3 fruit fly cellular contexts compared by ENCODE assay signal in the genomic region with DNA sequence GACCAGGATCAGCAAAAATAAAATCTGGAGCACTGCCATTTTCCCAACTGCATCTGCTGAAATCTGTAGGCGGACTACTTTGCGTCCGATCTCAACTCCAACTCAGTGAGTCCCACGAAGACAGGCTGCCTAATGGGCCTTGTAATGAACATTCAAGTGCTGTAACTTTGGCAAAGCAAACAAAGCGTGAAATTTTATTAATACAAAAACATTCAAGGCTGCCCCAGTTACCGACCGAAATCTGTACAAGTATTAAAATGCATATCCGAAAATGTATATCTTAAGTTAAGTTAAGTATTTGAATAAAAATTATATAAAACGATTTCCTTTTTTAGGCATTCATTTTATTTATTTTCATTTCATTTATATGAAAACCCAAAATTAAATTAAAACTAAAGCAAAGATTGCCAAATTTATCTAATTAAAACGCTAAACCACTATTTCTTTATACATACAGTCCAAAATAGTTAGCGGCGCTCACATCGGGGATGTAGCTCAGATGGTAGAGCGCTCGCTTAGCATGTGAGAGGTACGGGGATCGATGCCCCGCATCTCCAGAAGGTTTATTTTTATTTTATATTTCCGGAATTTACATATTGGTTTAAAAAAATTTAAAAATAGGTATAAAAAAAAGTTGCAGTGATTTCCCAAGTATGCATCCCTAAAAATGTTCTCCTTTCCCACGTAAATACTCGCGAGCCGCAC.
A peak's percentile ranks its signal among the peaks of the same experiment; 100 is the strongest.
TF ChIP-seq lines count a peak whose summit lies in the region.

TSS of gene CG14323 (minus strand) at position 51 of the 705 bp plus-strand sequence.

- no peak for TF ChIP-seq CTCF in whole organism, embryonic (GFP tag; optimal IDR thresholded peaks at IDR 0.05; lab: Kevin White, UChicago)

TF ChIP-seq in whole organism, adult, 20 proteins besides CTCF, POLR2A, EP300 and RAD21:
- TF ChIP-seq bab1 (GFP tag; optimal IDR thresholded peaks at IDR 0.05; lab: Kevin White, UChicago) (peak; percentile 26), CG11617 (GFP tag; optimal IDR thresholded peaks at IDR 0.05; lab: Kevin White, UChicago) (no peak)
TF ChIP-seq in whole organism, adult: peak in this region for 1.

TF ChIP-seq in whole organism, embryonic, 481 proteins besides CTCF, POLR2A, EP300 and RAD21 (continues in another document):
- TF ChIP-seq chm (GFP tag; IDR thresholded peaks at IDR 0.05; lab: Robert Waterston, UW) (no peak), Ssrp (tag; optimal IDR thresholded peaks at IDR 0.05; lab: Kevin White, UChicago) (no peak), CG12659 (GFP tag; optimal IDR thresholded peaks at IDR 0.05; lab: Kevin White, UChicago) (no peak), Hand (GFP tag; optimal IDR thresholded peaks at IDR 0.05; lab: Kevin White, UChicago) (no peak), Dip2 (GFP tag; IDR thresholded peaks at IDR 0.05; lab: Robert Waterston, UW) (no peak), fru (optimal IDR thresholded peaks at IDR 0.05; lab: Kevin White, UChicago) (no peak), Opbp (GFP tag; IDR thresholded peaks at IDR 0.05; lab: Robert Waterston, UW; ENCODE audit: partially characterized antibody) (peak; percentile 32; the same call in 2 of the 3 replicates), Camta (GFP tag; optimal IDR thresholded peaks at IDR 0.05; lab: Kevin White, UChicago) (no peak), CG16863 (GFP tag; optimal IDR thresholded peaks at IDR 0.05; lab: Kevin White, UChicago) (no peak), toy (GFP tag; IDR thresholded peaks at IDR 0.05; lab: Robert Waterston, UW) (no peak), Xbp1 (GFP tag; optimal IDR thresholded peaks at IDR 0.05; lab: Kevin White, UChicago) (no peak), Hr78 (GFP tag; optimal IDR thresholded peaks at IDR 0.05; lab: Kevin White, UChicago) (no peak), zfh1 (GFP tag; IDR thresholded peaks at IDR 0.05; lab: Robert Waterston, UW) (no peak), Hmx (GFP tag; optimal IDR thresholded peaks at IDR 0.05; lab: Kevin White, UChicago) (no peak), amos (GFP tag; IDR thresholded peaks at IDR 0.05; lab: Robert Waterston, UW; ENCODE audit: partially characterized antibody) (peak; percentile 65; the same call in 1 of the 2 replicates), Bgb (GFP tag; IDR thresholded peaks at IDR 0.05; lab: Robert Waterston, UW; ENCODE audit: partially characterized antibody) (peak; percentile 40), hbn (GFP tag; IDR thresholded peaks at IDR 0.05; lab: Robert Waterston, UW; ENCODE audit: partially characterized antibody) (no peak), CG2199 (GFP tag; IDR thresholded peaks at IDR 0.05; lab: Robert Waterston, UW) (no peak), HmgZ (tag; optimal IDR thresholded peaks at IDR 0.05; lab: Kevin White, UChicago) (no peak), Dfd (GFP tag; optimal IDR thresholded peaks at IDR 0.05; lab: Kevin White, UChicago) (no peak), pho (GFP tag; optimal IDR thresholded peaks at IDR 0.05; lab: Kevin White, UChicago) (no peak), CG10959 (GFP tag; IDR thresholded peaks at IDR 0.05; lab: Robert Waterston, UW) (no peak), NfI (GFP tag; optimal IDR thresholded peaks at IDR 0.05; lab: Kevin White, UChicago) (no peak), CG9609 (GFP tag; optimal IDR thresholded peaks at IDR 0.05; lab: Kevin White, UChicago) (no peak), cas (GFP tag; IDR thresholded peaks at IDR 0.05; lab: Robert Waterston, UW) (no peak), CG13123 (GFP tag; optimal IDR thresholded peaks at IDR 0.05; lab: Kevin White, UChicago) (no peak), Trl (optimal IDR thresholded peaks at IDR 0.05; lab: Kevin White, UChicago) (no peak), Trl (GFP tag; optimal IDR thresholded peaks at IDR 0.05; lab: Kevin White, UChicago) (no peak), bcd (GFP tag; optimal IDR thresholded peaks at IDR 0.05; lab: Kevin White, UChicago) (no peak), CG3847 (GFP tag; IDR thresholded peaks at IDR 0.05; lab: Robert Waterston, UW) (no peak), tll (GFP tag; optimal IDR thresholded peaks at IDR 0.05; lab: Kevin White, UChicago) (no peak), hb (GFP tag; IDR thresholded peaks at IDR 0.05; lab: Robert Waterston, UW; ENCODE audit: partially characterized antibody) (no peak), CG18476 (GFP tag; optimal IDR thresholded peaks at IDR 0.05; lab: Kevin White, UChicago) (no peak), CG4404 (GFP tag; IDR thresholded peaks at IDR 0.05; lab: Robert Waterston, UW) (no peak), CG16813 (GFP tag; IDR thresholded peaks at IDR 0.05; lab: Robert Waterston, UW; ENCODE audit: partially characterized antibody) (peak; percentile 54; the same call in 2 of the 3 replicates), sens (GFP tag; lab: Kevin White, UChicago) (peak; percentile 48), hkb (optimal IDR thresholded peaks at IDR 0.05; lab: Kevin White, UChicago) (no peak), hkb (GFP tag; IDR thresholded peaks at IDR 0.05; lab: Robert Waterston, UW) (0 out of 2 replicates have a peak, but pooled peaks have one; percentile 13), croc (GFP tag; conservative IDR thresholded peaks at IDR 0.05; lab: Robert Waterston, UW) (no peak), CG7745 (tag; optimal IDR thresholded peaks at IDR 0.05; lab: Kevin White, UChicago) (no peak)

TF ChIP-seq in whole organism, prepupa, 60 proteins besides CTCF, POLR2A, EP300 and RAD21:
- TF ChIP-seq Eip78C (GFP tag; lab: Kevin White, UChicago) (peak; percentile 46), Gug (GFP tag; IDR thresholded peaks at IDR 0.05; lab: Robert Waterston, UW) (no peak)
